Worm (Caenorhabditis elegans): ENCODE data around the gene fbxa-95.

fbxa-95 gene

DNA sequence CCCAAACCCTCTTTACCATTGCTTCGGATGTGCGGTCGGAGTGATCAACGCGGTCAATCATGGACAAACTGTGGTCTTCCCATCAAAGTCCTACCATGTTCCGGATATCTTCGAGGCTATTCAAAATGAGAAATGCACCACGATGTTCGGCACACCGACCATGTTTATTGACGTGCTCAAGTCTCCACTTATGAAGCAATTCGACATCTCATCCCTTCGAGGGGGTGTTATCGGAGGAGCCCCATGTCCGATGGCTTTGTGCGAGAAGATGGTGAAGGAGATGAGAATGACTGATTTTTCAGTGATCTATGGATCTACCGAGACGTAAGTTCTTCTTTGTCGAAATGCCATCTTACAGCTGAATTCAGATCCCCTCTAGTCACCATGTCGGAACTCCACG, 2.9 kb upstream of the fbxa-95 start:
- no peak for TF ChIP-seq pax-1 (tag; optimal IDR thresholded peaks at IDR 0.05)
- TF ChIP-seq gmeb-2 (tag; optimal IDR thresholded peaks at IDR 0.05), result no peak
- TF ChIP-seq ceh-9 (tag; optimal IDR thresholded peaks at IDR 0.05), result no peak
- TF ChIP-seq ahr-1 (tag; optimal IDR thresholded peaks at IDR 0.05), result no peak

- TF ChIP-seq ceh-31 (tag; optimal IDR thresholded peaks at IDR 0.05) (no peak), ceh-45 (GFP tag; IDR thresholded peaks at IDR 0.05) (no peak), ceh-22 (tag; optimal IDR thresholded peaks at IDR 0.05) (no peak), hlh-30 (tag; optimal IDR thresholded peaks at IDR 0.05; ENCODE audit: insufficient read depth) (no peak), eyg-1 (tag; optimal IDR thresholded peaks at IDR 0.05) (no peak), nfya-1 (tag; optimal IDR thresholded peaks at IDR 0.05) (no peak), ceh-2 (tag; optimal IDR thresholded peaks at IDR 0.05) (no peak)
Observed at ce11 chrV:15569702-15570430, 1.4 kb upstream of the fbxa-95 start, which contains the start of gene lsm-5. Gene lsm-5 (plus strand): TSS chrV:15570380.

DNA sequence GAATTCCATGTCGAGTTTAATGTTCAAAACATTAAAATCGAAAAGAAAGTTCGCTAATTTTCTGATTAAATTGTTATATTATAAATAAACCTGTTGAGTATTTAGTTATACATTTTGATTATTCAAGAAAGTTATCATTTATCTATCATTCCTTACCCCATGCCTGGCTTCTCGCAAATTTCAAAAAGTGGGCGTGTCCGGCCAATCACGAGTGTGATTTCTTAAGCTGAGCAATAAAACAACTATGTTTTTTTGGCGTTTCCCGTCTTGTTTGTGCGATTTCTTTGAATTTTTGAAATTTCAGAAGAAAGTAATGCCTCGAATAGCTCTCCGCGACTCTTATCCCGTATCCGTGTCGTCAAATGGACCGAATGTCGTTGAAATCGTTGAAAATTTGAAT, 1.3 kb downstream of the fbxa-95 start, which contains the start of gene fbxa-94:
Gene fbxa-94 (plus strand): TSS at position 301 of the 400 bp plus-strand sequence.
- TF ChIP-seq ama-1 (optimal IDR thresholded peaks at IDR 0.05) (no peak), nfya-1 (tag; optimal IDR thresholded peaks at IDR 0.05) (peak; percentile 6)

DNA sequence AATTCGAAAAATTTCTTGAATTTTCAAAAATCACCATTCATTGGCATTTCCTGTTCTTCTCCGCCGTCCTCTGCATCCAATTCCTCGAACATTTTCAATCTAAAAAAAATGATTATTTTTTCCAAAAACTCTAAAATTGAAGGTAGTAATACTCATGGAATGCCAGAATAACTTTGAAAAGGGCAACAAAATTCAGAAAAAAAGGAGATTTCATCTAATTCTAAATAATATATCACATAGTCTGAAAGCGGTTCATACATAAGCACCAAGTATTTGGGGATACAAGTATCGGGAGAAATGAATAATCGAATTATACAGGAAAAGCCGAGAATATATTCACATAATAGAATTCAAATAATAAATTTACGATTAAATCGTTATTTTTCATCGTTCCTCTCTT, 4.0 kb downstream of the fbxa-95 start, which contains the start of gene mdt-28:
Gene mdt-28 (minus strand): TSS at position 101 of the 400 bp plus-strand sequence.
- no peak for TF ChIP-seq pag-3 (tag; optimal IDR thresholded peaks at IDR 0.05; ENCODE audit: borderline replicate concordance)
- no peak for TF ChIP-seq fax-1 (tag; optimal IDR thresholded peaks at IDR 0.05)
- TF ChIP-seq pha-4 (tag; optimal IDR thresholded peaks at IDR 0.05), result no peak
- no peak for TF ChIP-seq F13H6.1 (tag; optimal IDR thresholded peaks at IDR 0.05)
- TF ChIP-seq ceh-9 (tag; optimal IDR thresholded peaks at IDR 0.05), result no peak
- TF ChIP-seq T23F11.4 (GFP tag; optimal IDR thresholded peaks at IDR 0.05), result no peak
- no peak for TF ChIP-seq K09A11.1 (tag; optimal IDR thresholded peaks at IDR 0.05; ENCODE audit: insufficient read depth)
- TF ChIP-seq ceh-2 (tag; optimal IDR thresholded peaks at IDR 0.05), result no peak
- TF ChIP-seq dve-1 (tag; optimal IDR thresholded peaks at IDR 0.05), result no peak
- TF ChIP-seq ceh-31 (tag; optimal IDR thresholded peaks at IDR 0.05), result no peak
- TF ChIP-seq C38D4.7 (GFP tag; optimal IDR thresholded peaks at IDR 0.05), result no peak

DNA sequence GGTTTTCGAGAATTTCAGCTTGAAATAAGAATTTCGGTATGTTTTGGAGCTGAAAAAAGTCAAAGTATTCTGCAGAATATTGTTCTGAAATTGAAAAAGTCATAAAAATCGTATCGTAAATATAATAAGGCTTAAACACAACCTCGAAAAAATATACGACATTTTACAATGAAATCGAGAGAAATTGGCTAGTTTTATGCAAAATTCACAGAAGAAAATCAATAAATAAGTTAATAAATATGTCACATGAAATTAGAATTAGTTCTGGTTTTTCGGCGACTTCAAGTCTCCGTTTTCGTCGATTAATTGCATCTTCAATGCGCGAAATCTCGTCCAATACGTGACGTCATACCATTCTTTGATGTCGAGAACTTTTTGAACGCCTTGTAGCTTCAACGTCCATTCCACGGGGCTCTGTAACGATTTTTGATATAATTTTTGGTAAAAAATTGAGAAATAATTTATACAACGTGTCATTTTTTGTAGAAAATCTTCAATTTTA, 6.2 kb downstream of the fbxa-95 start, which contains the start of gene atx-3:
Gene atx-3 (minus strand): TSS at position 51 of the 502 bp plus-strand sequence.
- TF ChIP-seq ahr-1 (tag; optimal IDR thresholded peaks at IDR 0.05) (no peak), ceh-2 (tag; optimal IDR thresholded peaks at IDR 0.05) (no peak), hlh-30 (tag; optimal IDR thresholded peaks at IDR 0.05; ENCODE audit: insufficient read depth) (no peak), tbx-2 (tag; optimal IDR thresholded peaks at IDR 0.05) (no peak)

ce11 chrV:15578386-15578785, 7.1 kb downstream of the fbxa-95 start, which contains the start of gene F28F8.9:
Gene F28F8.9 (minus strand): TSS chrV:15578673.
- TF ChIP-seq sdc-2 (tag; optimal IDR thresholded peaks at IDR 0.05), result no peak
- no peak for TF ChIP-seq hlh-15 (tag; optimal IDR thresholded peaks at IDR 0.05)
- TF ChIP-seq ttx-3 (tag; optimal IDR thresholded peaks at IDR 0.05), result no peak
- TF ChIP-seq nfya-1 (tag; optimal IDR thresholded peaks at IDR 0.05), result peak; percentile 31
- TF ChIP-seq che-1 (tag; optimal IDR thresholded peaks at IDR 0.05), result no peak
- no peak for TF ChIP-seq dve-1 (tag; optimal IDR thresholded peaks at IDR 0.05)

DNA sequence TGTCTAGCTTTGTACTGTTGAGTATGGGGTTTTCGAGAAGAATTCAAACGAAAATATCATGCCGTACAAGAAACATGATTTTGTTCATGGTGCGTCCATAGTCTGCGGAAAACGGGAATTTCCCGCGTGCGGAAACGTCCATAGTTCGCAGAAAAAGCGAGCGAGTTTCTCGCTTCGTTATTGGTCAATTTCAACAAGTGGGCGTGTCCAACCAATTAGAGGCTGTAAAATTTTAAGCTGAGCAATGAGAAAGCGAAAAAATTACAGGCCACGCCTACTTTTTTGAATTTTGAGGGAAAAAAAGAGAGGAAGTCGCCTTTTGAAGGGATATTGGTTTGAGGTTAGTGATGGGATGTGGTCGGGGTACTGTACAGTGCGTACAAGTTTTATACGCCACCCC, 10.2 kb downstream of the fbxa-95 start:
- TF ChIP-seq nfya-1 (tag; optimal IDR thresholded peaks at IDR 0.05), result peak; percentile 30
